Worm (Caenorhabditis elegans) whole organism, dauer: ENCODE results near the gene clec-168.

Source experiments
- unc-62 ChIP-seq: sonication (generic microtip); optimal IDR thresholded peaks from 2 replicates; lab custom pipeline; 2017; ENCODE audit warnings: missing biosample characterization, missing genetic modification reagents, missing genetic modification characterization

clec-168 gene

ce11 chrIV:1277067-1277466, 20.3 kb downstream of the clec-168 start:
- no peak for TF ChIP-seq unc-62

ce11 chrIV:1278945-1279344, 22.2 kb downstream of the clec-168 start:
- no peak for TF ChIP-seq unc-62

ce11 chrIV:1284877-1285276, 28.1 kb downstream of the clec-168 start:
- TF ChIP-seq unc-62: no peak

ce11 chrIV:1286549-1286948, 29.8 kb downstream of the clec-168 start:
- no peak for TF ChIP-seq unc-62

- TF ChIP-seq unc-62: no peak
Observed at ce11 chrIV:1289327-1289726, 32.6 kb downstream of the clec-168 start, which contains the start of gene plst-1. Gene plst-1, plus strand, starts transcription at chrIV:1289627.

ce11 chrIV:1298984-1299383, 42.2 kb downstream of the clec-168 start:
- TF ChIP-seq unc-62: no peak
